Worm (Caenorhabditis elegans) whole organism, L3 larva: ENCODE data around the gene srw-138.
"Not testable (repeated sequence)": the region's sequence is repeated elsewhere in the genome, so short reads cannot be mapped to it uniquely, and the experiment has no call there.

ENCODE experiments used
- R02D3.7 ChIP-seq: fragments of 150-350 bp; optimal IDR thresholded peaks from 2 replicates; lab custom pipeline; 2014; ENCODE audit warnings: missing biosample characterization, missing genetic modification characterization
- ZK546.5 ChIP-seq: sonication (generic microtip); optimal IDR thresholded peaks from 2 replicates; lab custom pipeline; 2017; ENCODE audit warnings: missing biosample characterization, missing genetic modification characterization
- ceh-16 ChIP-seq: sonication (generic microtip); optimal IDR thresholded peaks from 2 replicates; lab custom pipeline; 2017; ENCODE audit warnings: missing biosample characterization, missing genetic modification characterization
- ceh-28 ChIP-seq: fragments of 150-350 bp; optimal IDR thresholded peaks from 2 replicates; lab custom pipeline; 2014; ENCODE audit warnings: missing biosample characterization, missing genetic modification reagents, missing genetic modification characterization
- ceh-9 ChIP-seq: sonication (generic microtip); optimal IDR thresholded peaks from 2 replicates; lab custom pipeline; 2018; ENCODE audit warnings: missing biosample characterization, missing genetic modification characterization
- daf-12 ChIP-seq: fragments of 150-350 bp; optimal IDR thresholded peaks from 2 replicates; lab custom pipeline; 2014; ENCODE audit warnings: missing biosample characterization, missing genetic modification reagents, missing genetic modification characterization
- egl-27 ChIP-seq: sonication (generic microtip); optimal IDR thresholded peaks from 4 replicates; lab custom pipeline; 2017; ENCODE audit warnings: missing biosample characterization, missing genetic modification reagents, missing genetic modification characterization
- elt-1 ChIP-seq: fragments of 150-350 bp; optimal IDR thresholded peaks from 2 replicates; lab custom pipeline; 2014; ENCODE audit warnings: missing biosample characterization, missing genetic modification characterization
- elt-2 ChIP-seq: sonication (generic microtip); optimal IDR thresholded peaks from 2 replicates; lab custom pipeline; 2016; ENCODE audit warnings: missing genetic modification reagents, mild to moderate bottlenecking, missing genetic modification characterization, missing compliant biosample characterization
- eor-1 ChIP-seq, 2 experiments: fragments of 150-350 bp; optimal IDR thresholded peaks; 2 replicates each; lab custom pipeline; 2014 to 2018; ENCODE audit warnings: missing biosample characterization in 2 of 2, missing genetic modification characterization in 2 of 2
- fkh-2 ChIP-seq: fragments of 150-350 bp; optimal IDR thresholded peaks from 2 replicates; lab custom pipeline; 2014; ENCODE audit warnings: missing biosample characterization, missing genetic modification reagents, missing genetic modification characterization
- fos-1 ChIP-seq: fragments of 150-350 bp; optimal IDR thresholded peaks from 2 replicates; lab custom pipeline; 2014; ENCODE audit warnings: missing biosample characterization, missing genetic modification characterization
- hmg-11 ChIP-seq: sonication (generic microtip); optimal IDR thresholded peaks from 2 replicates; lab custom pipeline; 2016; ENCODE audit warnings: missing genetic modification characterization, missing compliant biosample characterization
- jun-1 ChIP-seq: fragments of 150-350 bp; optimal IDR thresholded peaks from 2 replicates; lab custom pipeline; 2014; ENCODE audit warnings: missing biosample characterization, missing genetic modification reagents, missing genetic modification characterization
- lin-15B ChIP-seq: fragments of 150-350 bp; optimal IDR thresholded peaks from 2 replicates; lab custom pipeline; 2014; ENCODE audit warnings: missing biosample characterization, missing genetic modification characterization
- lin-39 ChIP-seq: fragments of 150-350 bp; optimal IDR thresholded peaks from 2 replicates; lab custom pipeline; 2018; ENCODE audit warnings: missing biosample characterization, missing genetic modification reagents, missing genetic modification characterization
- lsy-12 ChIP-seq: sonication (generic microtip); optimal IDR thresholded peaks from 2 replicates; lab custom pipeline; 2016; ENCODE audit warnings: mild to moderate bottlenecking, missing genetic modification characterization, missing compliant biosample characterization
- mdl-1 ChIP-seq: fragments of 150-350 bp; optimal IDR thresholded peaks from 2 replicates; lab custom pipeline; 2014; ENCODE audit warnings: missing biosample characterization, missing genetic modification characterization
- mml-1 ChIP-seq: fragments of 150-350 bp; sonication (generic microtip); optimal IDR thresholded peaks from 3 replicates; lab custom pipeline; 2014; ENCODE audit warnings: missing biosample characterization, missing genetic modification characterization
- nhr-11 ChIP-seq: fragments of 150-350 bp; optimal IDR thresholded peaks from 2 replicates; lab custom pipeline; 2014; ENCODE audit warnings: missing biosample characterization, missing genetic modification characterization
- nhr-23 ChIP-seq: fragments of 150-350 bp; optimal IDR thresholded peaks from 2 replicates; lab custom pipeline; 2014; ENCODE audit warnings: missing biosample characterization, missing genetic modification reagents, missing genetic modification characterization
- nhr-237 ChIP-seq: fragments of 150-350 bp; optimal IDR thresholded peaks from 2 replicates; lab custom pipeline; 2014; ENCODE audit warnings: missing biosample characterization, missing genetic modification characterization
- nhr-25 ChIP-seq: sonication (generic microtip); optimal IDR thresholded peaks from 2 replicates; lab custom pipeline; 2017; ENCODE audit warnings: missing biosample characterization, missing genetic modification characterization
- nhr-43 ChIP-seq: sonication (generic microtip); optimal IDR thresholded peaks from 2 replicates; lab custom pipeline; 2016; ENCODE audit warnings: mild to moderate bottlenecking, missing genetic modification characterization, missing compliant biosample characterization; ENCODE audit not compliant: poor library complexity, severe bottlenecking
- nhr-76 ChIP-seq: fragments of 150-350 bp; sonication (generic microtip); optimal IDR thresholded peaks from 5 replicates; lab custom pipeline; 2014; ENCODE audit warnings: missing biosample characterization, missing genetic modification characterization
- pha-4 ChIP-seq: fragments of 150-350 bp; optimal IDR thresholded peaks from 2 replicates; lab custom pipeline; 2014; ENCODE audit warnings: missing biosample characterization, missing genetic modification reagents, missing genetic modification characterization
- pqm-1 ChIP-seq: fragments of 150-350 bp; optimal IDR thresholded peaks from 2 replicates; lab custom pipeline; 2017; ENCODE audit warnings: missing biosample characterization, missing genetic modification characterization, inconsistent platforms
- sea-2 ChIP-seq: fragments of 150-350 bp; sonication (generic microtip); optimal IDR thresholded peaks from 4 replicates; lab custom pipeline; 2014; ENCODE audit warnings: missing biosample characterization, missing genetic modification reagents, missing genetic modification characterization
- skn-1 ChIP-seq: fragments of 150-350 bp; optimal IDR thresholded peaks from 2 replicates; lab custom pipeline; 2014; ENCODE audit warnings: missing biosample characterization, missing genetic modification characterization
- snpc-4 ChIP-seq: fragments of 150-350 bp; optimal IDR thresholded peaks from 2 replicates; lab custom pipeline; 2014; ENCODE audit warnings: missing biosample characterization, missing genetic modification characterization
- tbx-2 ChIP-seq: sonication (generic microtip); optimal IDR thresholded peaks from 2 replicates; lab custom pipeline; 2016; ENCODE audit warnings: mild to moderate bottlenecking, missing genetic modification characterization, missing compliant biosample characterization
- unc-39 ChIP-seq: sonication (generic microtip); optimal IDR thresholded peaks from 4 replicates; lab custom pipeline; 2017; ENCODE audit warnings: missing biosample characterization, missing genetic modification characterization
- unc-62 ChIP-seq: fragments of 150-350 bp; sonication (generic microtip); optimal IDR thresholded peaks from 4 replicates; lab custom pipeline; 2014; ENCODE audit warnings: missing biosample characterization, missing genetic modification reagents, missing genetic modification characterization
- zag-1 ChIP-seq: fragments of 150-350 bp; optimal IDR thresholded peaks from 2 replicates; lab custom pipeline; 2014; ENCODE audit warnings: missing biosample characterization, missing genetic modification characterization
- ztf-4 ChIP-seq: fragments of 150-350 bp; optimal IDR thresholded peaks from 2 replicates; lab custom pipeline; 2014; ENCODE audit warnings: missing biosample characterization, missing genetic modification characterization

srw-138 gene

DNA sequence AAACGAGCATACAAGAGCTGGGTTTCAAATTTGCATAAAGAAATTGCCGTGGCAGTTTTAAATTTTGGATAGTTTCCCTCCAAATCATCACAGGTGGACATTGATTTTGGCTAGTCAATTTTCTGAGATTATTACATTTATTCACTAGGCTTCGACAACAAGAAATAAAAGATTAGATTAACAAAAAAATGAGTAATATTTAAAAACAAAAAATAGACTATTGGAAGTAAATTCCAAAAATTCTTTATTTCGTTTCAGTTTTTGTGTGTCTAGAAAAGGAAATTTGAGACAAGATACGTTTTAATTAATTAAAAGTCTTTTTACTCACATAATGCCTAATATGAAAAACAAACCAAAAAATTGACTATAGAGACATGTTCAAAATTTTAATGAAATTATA is 4.7 kb downstream of the srw-138 start, which contains the start of gene srw-142:
Gene srw-142, minus strand, starts transcription at position 101 of the 400 bp plus-strand sequence.
- TF ChIP-seq R02D3.7 (tag; lab: Kevin White, UChicago) (no peak), nhr-11 (tag; lab: Kevin White, UChicago) (no peak), daf-12 (tag; lab: Kevin White, UChicago) (no peak), zag-1 (tag; lab: Kevin White, UChicago) (no peak), mdl-1 (tag; lab: Kevin White, UChicago) (no peak), nhr-23 (no peak), egl-27 (tag; lab: Kevin White, UChicago) (no peak), jun-1 (tag; lab: Kevin White, UChicago) (no peak), nhr-237 (tag; lab: Kevin White, UChicago) (no peak), elt-2 (tag; lab: Kevin White, UChicago) (no peak), nhr-25 (no peak), ceh-16 (tag; lab: Kevin White, UChicago) (no peak), nhr-43 (tag; lab: Kevin White, UChicago) (no peak), ceh-9 (tag; lab: Kevin White, UChicago) (no peak), elt-1 (tag; lab: Kevin White, UChicago) (no peak), unc-62 (no peak), pha-4 (tag; lab: Kevin White, UChicago) (no peak), ZK546.5 (tag; lab: Kevin White, UChicago) (no peak), snpc-4 (no peak)

DNA sequence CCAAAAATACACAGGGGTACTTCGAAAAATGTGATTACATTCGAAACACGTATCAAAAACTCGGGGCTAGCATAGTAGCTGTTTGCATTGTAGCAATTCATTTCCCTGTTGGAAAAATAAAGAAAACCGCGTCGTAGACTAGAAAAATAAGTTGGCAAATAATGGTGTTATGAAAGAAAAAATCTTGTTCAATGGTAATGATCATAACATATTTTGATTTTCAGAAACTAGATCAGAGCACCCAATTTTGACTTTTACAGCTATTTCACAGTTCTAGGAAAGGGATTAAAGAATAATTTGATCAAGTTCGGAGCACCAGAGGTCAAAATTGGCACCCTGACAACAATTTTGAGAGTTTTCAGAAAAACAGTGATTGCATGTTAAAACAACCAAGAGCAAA is 7.5 kb downstream of the srw-138 start, which contains the start of gene srh-248:
Gene srh-248, minus strand, starts transcription at position 101 of the 400 bp plus-strand sequence.
- not testable (repeated sequence) for TF ChIP-seq ceh-9 (tag; lab: Kevin White, UChicago); ceh-28; eor-1 (tag; optimal IDR thresholded peaks at IDR 0.05; lab: Kevin White, UChicago)
- TF ChIP-seq, all 47 proteins: peak for 0; not testable (repeated sequence) for 47

DNA sequence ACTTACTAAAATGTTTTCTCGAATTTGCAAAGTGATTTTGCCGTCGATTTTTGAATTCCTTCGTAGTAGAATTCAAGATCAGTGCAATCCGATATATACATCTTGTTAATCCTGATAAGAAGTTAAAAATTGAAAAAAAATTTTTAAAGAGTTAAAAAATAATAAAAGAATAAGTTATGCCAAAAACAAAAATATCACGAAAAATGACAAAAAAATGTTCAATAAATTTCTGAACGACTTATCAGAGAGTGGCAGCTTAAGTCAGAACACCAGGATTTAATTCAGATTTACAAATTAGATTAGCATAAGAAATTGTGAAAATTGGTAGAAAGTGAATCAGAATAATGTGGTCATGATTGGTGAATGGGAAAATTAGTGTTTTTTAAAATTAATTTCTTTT is 10.8 kb downstream of the srw-138 start, which contains the start of gene srw-122:
Gene srw-122, minus strand, starts transcription at position 101 of the 400 bp plus-strand sequence.
- TF ChIP-seq nhr-11, elt-2, hmg-11 (tag; lab: Kevin White, UChicago): not testable (repeated sequence)

DNA sequence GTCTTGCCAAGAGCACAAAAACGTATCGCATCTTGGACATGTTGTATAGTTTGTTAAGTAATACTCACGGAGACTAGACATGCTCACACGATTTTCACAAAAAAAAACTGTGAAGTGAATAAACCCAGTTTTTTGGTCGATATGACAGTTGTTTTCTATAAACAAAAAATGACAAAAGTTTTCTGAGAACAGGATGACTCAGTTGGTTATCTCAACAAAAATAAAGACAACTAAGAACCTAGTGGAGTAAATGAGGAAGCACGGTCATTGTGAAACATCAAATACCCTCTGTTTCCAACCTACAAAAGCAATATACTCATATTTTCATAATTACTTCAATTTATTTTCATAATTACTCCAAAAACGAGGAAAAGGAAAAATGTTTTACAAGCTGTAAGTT is 17.3 kb downstream of the srw-138 start, which contains the start of gene srh-87:
Gene srh-87, minus strand, starts transcription at position 101 of the 400 bp plus-strand sequence.
- TF ChIP-seq ztf-4 (tag; lab: Kevin White, UChicago) (no peak), ZK546.5 (tag; lab: Kevin White, UChicago) (no peak), tbx-2 (tag; lab: Kevin White, UChicago) (no peak), ceh-9 (tag; lab: Kevin White, UChicago) (no peak), elt-2 (tag; lab: Kevin White, UChicago) (no peak), jun-1 (tag; lab: Kevin White, UChicago) (no peak), nhr-23 (no peak), pha-4 (tag; lab: Kevin White, UChicago) (no peak), ceh-16 (tag; lab: Kevin White, UChicago) (no peak), unc-39 (no peak), hmg-11 (tag; lab: Kevin White, UChicago) (no peak), nhr-76 (tag; lab: Kevin White, UChicago) (no peak), lin-15B (tag; lab: Kevin White, UChicago) (no peak), fkh-2 (tag; lab: Kevin White, UChicago) (no peak)
- TF ChIP-seq, all 47 proteins: peak for 0

DNA sequence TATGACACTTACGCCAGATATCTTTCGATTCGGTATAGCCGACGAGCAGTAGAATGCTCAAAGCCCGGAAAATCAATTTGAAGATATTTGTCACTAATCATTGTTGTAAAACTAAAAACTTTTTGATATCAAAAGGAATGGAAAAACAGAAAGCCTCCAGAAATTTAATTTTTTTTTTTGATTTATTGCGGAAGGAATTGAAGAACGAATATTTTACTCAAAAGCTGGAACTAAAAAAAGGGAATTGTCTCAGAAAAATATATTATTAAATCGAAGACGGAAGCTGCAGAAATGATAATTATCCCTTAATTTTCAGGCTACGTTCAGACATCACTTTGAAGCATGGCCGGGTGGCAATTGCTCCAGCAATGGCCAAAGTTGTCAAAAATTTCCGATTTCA is 19.0 kb downstream of the srw-138 start, which contains the start of gene srw-137:
Gene srw-137, minus strand, starts transcription at position 101 of the 400 bp plus-strand sequence.
- TF ChIP-seq daf-12 (tag; lab: Kevin White, UChicago) (no peak), sea-2 (GFP tag; lab: Kevin White, UChicago) (no peak), mml-1 (no peak), ceh-9 (tag; lab: Kevin White, UChicago) (no peak)

DNA sequence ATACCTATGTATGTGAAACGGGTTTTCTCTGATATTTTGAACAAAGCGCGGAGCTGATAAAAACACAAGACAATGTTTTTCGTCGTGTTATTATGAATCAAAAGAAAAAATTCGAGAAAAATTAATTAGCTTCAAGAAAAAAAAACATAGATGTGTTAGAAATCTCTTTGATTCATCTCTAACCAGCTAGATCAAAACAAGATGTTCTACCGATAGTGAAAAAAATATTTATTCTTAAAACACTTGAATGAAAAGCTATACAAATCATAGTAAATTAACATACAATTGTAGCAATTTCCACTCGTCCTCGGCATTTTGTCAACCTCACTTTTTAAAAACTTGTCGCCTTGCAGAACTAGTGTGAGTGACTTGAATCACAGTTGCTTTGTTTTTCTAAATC is 20.6 kb downstream of the srw-138 start:
- TF ChIP-seq fos-1 (no peak), ceh-28 (no peak), lsy-12 (no peak), ceh-9 (tag; lab: Kevin White, UChicago) (no peak), snpc-4 (no peak), nhr-237 (tag; lab: Kevin White, UChicago) (no peak), egl-27 (tag; lab: Kevin White, UChicago) (no peak), pqm-1 (tag; lab: Kevin White, UChicago) (no peak), sea-2 (GFP tag; lab: Kevin White, UChicago) (no peak), ztf-4 (tag; lab: Kevin White, UChicago) (no peak), unc-39 (no peak), lin-39 (tag; lab: Kevin White, UChicago) (no peak), skn-1 (no peak), hmg-11 (tag; lab: Kevin White, UChicago) (no peak), elt-2 (tag; lab: Kevin White, UChicago) (no peak)
